Worm (Caenorhabditis elegans) whole organism, L3 larva: ENCODE data around the gene cdk-4.

Experiments
- skn-1 ChIP-seq: fragments of 150-350 bp; optimal IDR thresholded peaks from 2 replicates; lab custom pipeline; 2014; ENCODE audit warnings: missing biosample characterization, missing genetic modification characterization
- tbx-2 ChIP-seq: sonication (generic microtip); optimal IDR thresholded peaks from 2 replicates; lab custom pipeline; 2016; ENCODE audit warnings: mild to moderate bottlenecking, missing genetic modification characterization, missing compliant biosample characterization
- ztf-11 ChIP-seq: fragments of 150-350 bp; optimal IDR thresholded peaks from 2 replicates; lab custom pipeline; 2014; ENCODE audit warnings: missing biosample characterization, missing genetic modification characterization

DNA sequence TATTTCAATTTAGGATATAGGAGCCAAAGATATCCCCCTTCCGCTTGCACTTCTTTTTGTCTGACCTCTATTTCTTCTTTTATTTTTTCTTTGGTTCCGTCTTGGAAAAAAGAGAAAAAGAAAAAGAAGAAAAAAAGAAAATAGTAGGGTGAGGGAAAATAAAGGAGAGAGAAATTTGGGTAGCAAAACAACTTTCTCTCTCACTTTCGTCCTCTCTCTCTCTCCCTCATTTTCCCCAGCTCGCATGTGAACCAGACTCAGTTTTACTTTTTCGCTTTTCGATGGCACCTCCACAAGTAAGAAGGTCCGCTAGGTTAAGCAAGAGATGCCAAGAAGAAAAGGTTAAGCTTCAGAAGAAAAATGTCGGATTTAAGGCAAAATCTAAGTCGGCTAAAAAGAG is 24.0 kb upstream of the cdk-4 start:
- TF ChIP-seq ztf-11 (tag; lab: Kevin White, UChicago) (no peak), tbx-2 (no peak), skn-1 (tag; lab: Kevin White, UChicago) (no peak)
